Fruit fly (Drosophila melanogaster) whole organism: ENCODE measurements around the gene mtTFB2.

Experiments
- CG8478 ChIP-seq: fragments of >200 bp; optimal IDR thresholded peaks from 2 replicates; lab custom pipeline; 2018; ENCODE audit warnings: inconsistent platforms
- Dll ChIP-seq: fragments of >200 bp; optimal IDR thresholded peaks from 2 replicates; lab custom pipeline; 2017
- EcR ChIP-seq, 2 experiments: fragments of >200 bp; optimal IDR thresholded peaks; 2 replicates each; lab custom pipeline; 2017; ENCODE audit warnings: missing biosample characterization in 2 of 2, missing genetic modification characterization in 2 of 2, missing genetic modification reagents in 2 of 2
- pan ChIP-seq: fragments of >200 bp; optimal IDR thresholded peaks from 2 replicates; lab custom pipeline; 2017
- psq ChIP-seq: fragments of >200 bp; optimal IDR thresholded peaks from 2 replicates; lab custom pipeline; 2017
- usp ChIP-seq: fragments of >200 bp; optimal IDR thresholded peaks from 2 replicates; lab custom pipeline; 2017; ENCODE audit warnings: missing biosample characterization, missing genetic modification characterization, mixed read lengths

Gene mtTFB2

dm6 chr3R:10089171-10089664 is 43.8 kb downstream of the mtTFB2 start:
- no peak for TF ChIP-seq pan (lab: Kevin White, UChicago)
- peak; percentile 94 for TF ChIP-seq Dll (lab: Kevin White, UChicago)
- TF ChIP-seq psq (lab: Kevin White, UChicago) = no peak
- peak; percentile 62 for TF ChIP-seq CG8478 (lab: Kevin White, UChicago)
- no peak for TF ChIP-seq EcR (GFP tag; optimal IDR thresholded peaks at IDR 0.05; lab: Kevin White, UChicago)

- no peak for TF ChIP-seq psq (lab: Kevin White, UChicago)
- TF ChIP-seq EcR (GFP tag; optimal IDR thresholded peaks at IDR 0.05; lab: Kevin White, UChicago) = no peak
- no peak for TF ChIP-seq usp
- no peak for TF ChIP-seq Dll (lab: Kevin White, UChicago)
- no peak for TF ChIP-seq pan (lab: Kevin White, UChicago)
- TF ChIP-seq CG8478 (lab: Kevin White, UChicago) = no peak
Measured at dm6 chr3R:10090906-10091305, 45.5 kb downstream of the mtTFB2 start.

dm6 chr3R:10091513-10091912 is 46.1 kb downstream of the mtTFB2 start:
- TF ChIP-seq EcR (GFP tag; optimal IDR thresholded peaks at IDR 0.05; lab: Kevin White, UChicago) = no peak
- no peak for TF ChIP-seq psq (lab: Kevin White, UChicago)
- no peak for TF ChIP-seq CG8478 (lab: Kevin White, UChicago)
- TF ChIP-seq Dll (lab: Kevin White, UChicago) = no peak
- TF ChIP-seq pan (lab: Kevin White, UChicago) = no peak
- no peak for TF ChIP-seq usp

- no peak for TF ChIP-seq psq (lab: Kevin White, UChicago)
- TF ChIP-seq usp = no peak
- no peak for TF ChIP-seq CG8478 (lab: Kevin White, UChicago)
- TF ChIP-seq EcR (GFP tag; optimal IDR thresholded peaks at IDR 0.05; lab: Kevin White, UChicago) = no peak
- TF ChIP-seq pan (lab: Kevin White, UChicago) = no peak
- no peak for TF ChIP-seq Dll (lab: Kevin White, UChicago)
Measured at dm6 chr3R:10093252-10094030, 48.1 kb downstream of the mtTFB2 start.

dm6 chr3R:10095052-10095451 is 49.7 kb downstream of the mtTFB2 start:
- TF ChIP-seq usp = no peak
- TF ChIP-seq EcR (GFP tag; optimal IDR thresholded peaks at IDR 0.05; lab: Kevin White, UChicago) = no peak
- no peak for TF ChIP-seq Dll (lab: Kevin White, UChicago)
- TF ChIP-seq CG8478 (lab: Kevin White, UChicago) = no peak
- no peak for TF ChIP-seq psq (lab: Kevin White, UChicago)
- TF ChIP-seq pan (lab: Kevin White, UChicago) = no peak

dm6 chr3R:10095765-10096164 is 50.4 kb downstream of the mtTFB2 start:
- TF ChIP-seq usp (no peak), CG8478 (lab: Kevin White, UChicago) (no peak), psq (lab: Kevin White, UChicago) (no peak), Dll (lab: Kevin White, UChicago) (no peak), EcR (GFP tag; optimal IDR thresholded peaks at IDR 0.05; lab: Kevin White, UChicago) (no peak), pan (lab: Kevin White, UChicago) (no peak)
